Fruit fly (Drosophila melanogaster): ENCODE results near the gene ppk24.
A peak's percentile ranks its signal among the peaks of the same experiment; 100 is the strongest.

DNA sequence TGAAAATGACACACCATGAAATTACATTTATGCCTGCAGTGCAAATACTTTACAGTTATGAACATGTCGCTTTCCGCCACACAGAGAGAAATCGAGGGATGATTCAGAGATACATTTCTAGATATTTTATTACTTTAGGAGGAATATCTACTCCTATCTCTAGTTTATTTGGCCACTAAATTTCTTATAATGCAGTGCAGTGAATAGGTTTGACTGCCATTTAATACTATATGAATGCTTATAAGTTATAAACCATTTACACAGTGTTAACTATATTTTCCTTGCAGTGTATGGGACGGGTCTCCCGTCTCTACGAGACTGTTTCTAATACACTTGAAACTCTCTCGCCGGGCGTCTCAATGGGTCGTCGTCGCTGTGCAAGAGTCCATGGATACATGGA is 24.7 kb downstream of the ppk24 start:
- TF ChIP-seq Pif1B (GFP tag; optimal IDR thresholded peaks at IDR 0.05) (no peak), EcR (GFP tag; optimal IDR thresholded peaks at IDR 0.05) (no peak), CG12605 (GFP tag; IDR thresholded peaks at IDR 0.05) (no peak), CG15710 (tag; optimal IDR thresholded peaks at IDR 0.05) (no peak), CG17806 (tag; optimal IDR thresholded peaks at IDR 0.05) (no peak), CG4496 (GFP tag; IDR thresholded peaks at IDR 0.05) (peak; percentile 50; the same call in 1 of the 3 replicates), D1 (tag; optimal IDR thresholded peaks at IDR 0.05) (no peak)

All from whole organism, pupa.